Worm (Caenorhabditis elegans): ENCODE results near the gene msp-49.

DNA sequence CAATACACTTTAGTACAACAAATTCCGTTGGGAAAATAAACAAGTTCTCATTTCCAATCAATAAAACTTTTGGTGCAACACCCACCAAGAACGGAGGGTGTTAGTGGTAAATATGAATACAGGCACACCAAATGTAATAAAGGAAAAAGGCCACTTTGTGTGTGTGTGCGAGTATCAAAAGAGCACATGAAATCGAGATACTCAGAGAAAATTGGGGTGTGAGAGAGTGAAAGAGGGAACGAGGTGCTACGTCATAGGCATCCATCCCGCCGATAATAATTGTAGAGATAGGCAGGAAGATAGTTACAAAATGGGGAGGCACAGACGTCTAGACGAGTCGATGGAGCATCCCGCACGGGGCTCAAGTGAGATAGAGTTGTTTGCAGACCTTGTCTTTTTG is 33.6 kb downstream of the msp-49 start:
- TF ChIP-seq unc-62 (GFP tag; optimal IDR thresholded peaks at IDR 0.05 in 1 of 2) (peak in 1 of 2 experiments; percentile 42), unc-62 (tag; optimal IDR thresholded peaks at IDR 0.05) (no peak), nhr-6 (tag; optimal IDR thresholded peaks at IDR 0.05) (no peak), lsy-2 (tag; optimal IDR thresholded peaks at IDR 0.05) (peak in 1 of 2 experiments; percentile 1), ces-1 (GFP tag; optimal IDR thresholded peaks at IDR 0.05) (no peak)
